Fruit fly (Drosophila melanogaster): ENCODE data around the gene Proc.

Proc gene

DNA sequence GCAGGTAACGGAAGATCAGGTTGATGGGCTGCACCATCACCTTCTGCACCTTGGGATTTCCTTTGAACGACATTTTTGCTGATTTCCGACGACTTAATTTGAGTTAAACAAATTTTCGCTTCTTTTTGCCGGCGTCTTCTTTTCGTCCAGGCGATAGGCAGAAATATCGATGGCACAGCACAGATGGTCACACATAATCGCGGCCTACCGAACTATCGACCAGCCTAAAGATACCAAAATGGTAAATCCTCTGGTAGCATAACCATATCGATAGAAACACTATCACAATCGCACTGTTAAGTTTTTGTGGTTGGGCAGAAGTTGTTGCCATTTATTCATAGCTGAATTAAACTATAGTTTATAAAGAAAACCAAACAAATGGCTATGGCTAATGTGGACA is 14.0 kb upstream of the Proc start, which contains the start of the genes SmE and CG34132 (continued):
- TF ChIP-seq CG10654 (GFP tag; optimal IDR thresholded peaks at IDR 0.05) (no peak), HLH3B (GFP tag; IDR thresholded peaks at IDR 0.05) (no peak), nerfin-1 (tag; optimal IDR thresholded peaks at IDR 0.05) (no peak), CG15073 (GFP tag; optimal IDR thresholded peaks at IDR 0.05) (no peak), CG17186 (GFP tag; optimal IDR thresholded peaks at IDR 0.05) (peak; percentile 7), CG18011 (GFP tag; optimal IDR thresholded peaks at IDR 0.05) (no peak), hth (optimal IDR thresholded peaks at IDR 0.05) (no peak), Gug (GFP tag; IDR thresholded peaks at IDR 0.05) (no peak; the same call in 3 of the 4 replicates), nmo (GFP tag; optimal IDR thresholded peaks at IDR 0.05) (peak; percentile 28), zfh1 (GFP tag; IDR thresholded peaks at IDR 0.05) (no peak), Ets97D (GFP tag; optimal IDR thresholded peaks at IDR 0.05) (peak; percentile 26), toy (GFP tag; IDR thresholded peaks at IDR 0.05) (no peak), CG4404 (GFP tag; IDR thresholded peaks at IDR 0.05) (no peak), fu2 (GFP tag; optimal IDR thresholded peaks at IDR 0.05) (no peak), inv (GFP tag; IDR thresholded peaks at IDR 0.05; ENCODE audit: partially characterized antibody) (peak; percentile 97), shn (GFP tag; optimal IDR thresholded peaks at IDR 0.05) (no peak), CG15696 (tag; optimal IDR thresholded peaks at IDR 0.05) (no peak), Med (GFP tag) (peak; percentile 2), hkb (optimal IDR thresholded peaks at IDR 0.05) (no peak), hkb (GFP tag; IDR thresholded peaks at IDR 0.05) (no peak), psq (GFP tag; optimal IDR thresholded peaks at IDR 0.05) (no peak), tna (GFP tag; IDR thresholded peaks at IDR 0.05; ENCODE audit: partially characterized antibody) (peak; percentile 95), CG7987 (GFP tag; optimal IDR thresholded peaks at IDR 0.05) (no peak), Neu2 (GFP tag; optimal IDR thresholded peaks at IDR 0.05; ENCODE audit: borderline replicate concordance) (no peak), Dek (tag; optimal IDR thresholded peaks at IDR 0.05) (no peak), Dref (GFP tag; IDR thresholded peaks at IDR 0.05) (peak; percentile 97), nom (GFP tag; optimal IDR thresholded peaks at IDR 0.05) (no peak), Sin3A (optimal IDR thresholded peaks at IDR 0.05) (peak; percentile 72), knrl (GFP tag; IDR thresholded peaks at IDR 0.05; ENCODE audit: partially characterized antibody) (peak; percentile 96), Bdp1 (GFP tag; optimal IDR thresholded peaks at IDR 0.05) (no peak), z (GFP tag; IDR thresholded peaks at IDR 0.05) (no peak), Scr (GFP tag; IDR thresholded peaks at IDR 0.05; ENCODE audit: partially characterized antibody) (peak; percentile 92), Atf3 (GFP tag; optimal IDR thresholded peaks at IDR 0.05) (no peak), Deaf1 (tag; optimal IDR thresholded peaks at IDR 0.05) (no peak), E2f1 (GFP tag; IDR thresholded peaks at IDR 0.05) (no peak), HHEX (GFP tag; optimal IDR thresholded peaks at IDR 0.05) (no peak), jigr1 (GFP tag; IDR thresholded peaks at IDR 0.05) (no peak), pb (GFP tag; optimal IDR thresholded peaks at IDR 0.05) (no peak), CG4617 (GFP tag; optimal IDR thresholded peaks at IDR 0.05; ENCODE audit: borderline replicate concordance) (peak; percentile 26), CG18619 (GFP tag; optimal IDR thresholded peaks at IDR 0.05) (no peak), ac (GFP tag; optimal IDR thresholded peaks at IDR 0.05) (no peak), Camta (GFP tag; optimal IDR thresholded peaks at IDR 0.05) (no peak), sob (GFP tag; IDR thresholded peaks at IDR 0.05) (0 out of 2 replicates have a peak, but pooled peaks have one; percentile 8), pum (GFP tag; optimal IDR thresholded peaks at IDR 0.05) (no peak), CG17829 (tag; optimal IDR thresholded peaks at IDR 0.05) (peak; percentile 32), CG6791 (GFP tag; IDR thresholded peaks at IDR 0.05; ENCODE audit: partially characterized antibody) (peak; percentile 99), CG7928 (GFP tag; optimal IDR thresholded peaks at IDR 0.05) (no peak), Blimp-1 (GFP tag; optimal IDR thresholded peaks at IDR 0.05) (no peak), odd (GFP tag; optimal IDR thresholded peaks at IDR 0.05) (no peak), CG13296 (GFP tag; optimal IDR thresholded peaks at IDR 0.05) (no peak), CG10979 (tag; optimal IDR thresholded peaks at IDR 0.05) (no peak), Sox100B (GFP tag; optimal IDR thresholded peaks at IDR 0.05) (no peak)

Measured in whole organism, embryonic.